Worm (Caenorhabditis elegans) whole organism, early embryonic: ENCODE data around the gene lam-2.

Source experiments
- B0310.2 ChIP-seq: sonication (generic microtip); optimal IDR thresholded peaks from 2 replicates; lab custom pipeline; 2016; ENCODE audit warnings: mild to moderate bottlenecking, missing genetic modification characterization, missing compliant biosample characterization
- aly-1 ChIP-seq: sonication (generic microtip); optimal IDR thresholded peaks from 2 replicates; lab custom pipeline; 2016; ENCODE audit warnings: missing genetic modification characterization, missing compliant biosample characterization
- ama-1 ChIP-seq: fragments of 150-350 bp; optimal IDR thresholded peaks from 2 replicates; lab custom pipeline; 2014
- ceh-13 ChIP-seq: fragments of 200-800 bp; sonication (Bioruptor generic); optimal IDR thresholded peaks from 2 replicates; lab custom pipeline; 2018; ENCODE audit warnings: mild to moderate bottlenecking, missing genetic modification characterization, missing compliant biosample characterization
- ceh-36 ChIP-seq: sonication (generic microtip); optimal IDR thresholded peaks from 2 replicates; lab custom pipeline; 2016; ENCODE audit warnings: missing genetic modification characterization, inconsistent platforms, missing compliant biosample characterization
- ets-7 ChIP-seq: sonication (generic microtip); optimal IDR thresholded peaks from 2 replicates; lab custom pipeline; 2016; ENCODE audit warnings: missing genotype, missing genetic modification characterization, missing compliant biosample characterization
- flt-1 ChIP-seq: fragments of 200-800 bp; sonication (Bioruptor generic); IDR thresholded peaks from 2 replicates; pipeline ENCODE4 v1.3.6; 2022; ENCODE audit warnings: missing genetic modification characterization, missing compliant biosample characterization
- hmg-4 ChIP-seq: fragments of 200-800 bp; sonication (Bioruptor generic); optimal IDR thresholded peaks from 2 replicates; lab custom pipeline; 2018; ENCODE audit warnings: mild to moderate bottlenecking, missing genetic modification characterization, missing compliant biosample characterization
- hnd-1 ChIP-seq: sonication (generic microtip); optimal IDR thresholded peaks from 2 replicates; lab custom pipeline; 2016; ENCODE audit warnings: missing genetic modification characterization, missing compliant biosample characterization
- scrt-1 ChIP-seq: fragments of 200-800 bp; sonication (Bioruptor generic); IDR thresholded peaks from 2 replicates; pipeline ENCODE4 v1.3.6; 2022; ENCODE audit warnings: missing genetic modification characterization, missing compliant biosample characterization
- tbx-37 ChIP-seq: fragments of 200-800 bp; sonication (Bioruptor generic); conservative IDR thresholded peaks from 2 replicates; pipeline ENCODE4 v1.3.6; 2022; ENCODE audit warnings: missing genetic modification reagents, missing genetic modification characterization, missing compliant biosample characterization

DNA sequence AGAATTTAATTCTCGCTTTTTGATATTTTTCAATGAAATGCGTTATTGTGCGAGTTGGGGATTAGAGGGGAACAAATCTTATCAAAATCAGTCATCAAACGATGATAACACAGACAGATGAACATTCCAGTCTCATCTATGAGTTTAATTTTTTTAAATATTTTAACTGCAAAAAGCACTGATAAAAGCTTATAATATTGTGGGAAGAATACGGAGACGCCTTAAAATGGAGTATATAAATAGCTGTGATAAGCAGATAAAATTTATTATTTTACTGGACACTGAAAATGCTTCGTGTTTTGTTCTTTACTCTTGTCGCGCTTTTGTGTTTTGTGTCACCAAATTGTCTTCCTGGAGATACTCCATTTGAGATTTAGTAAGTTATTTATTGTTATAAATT lies 11.4 kb downstream of the lam-2 start, which contains the start of gene clec-86:
- no peak for TF ChIP-seq ama-1 (lab: Kevin White, UChicago)
- TF ChIP-seq scrt-1 (GFP tag; lab: Robert Waterston, UW), result no peak
- TF ChIP-seq ceh-36 (tag; lab: Kevin White, UChicago), result no peak
- TF ChIP-seq flt-1 (GFP tag; lab: Robert Waterston, UW), result no peak
- no peak for TF ChIP-seq ets-7
- no peak for TF ChIP-seq tbx-37 (GFP tag; lab: Robert Waterston, UW)
- no peak for TF ChIP-seq hmg-4 (GFP tag; lab: Kevin White, UChicago)
- TF ChIP-seq aly-1 (tag; lab: Kevin White, UChicago), result no peak
- no peak for TF ChIP-seq hnd-1 (tag; lab: Kevin White, UChicago)
- no peak for TF ChIP-seq ceh-13 (GFP tag; lab: Kevin White, UChicago)
- TF ChIP-seq B0310.2 (tag; lab: Kevin White, UChicago), result no peak
